Worm (Caenorhabditis elegans) whole organism, L4 larva: ENCODE results near the gene cyld-1.

Experiments used
- F10B5.3 ChIP-seq: sonication (generic microtip); optimal IDR thresholded peaks from 2 replicates; lab custom pipeline; 2016; ENCODE audit warnings: mild to moderate bottlenecking, missing genetic modification characterization, missing compliant biosample characterization
- F49E8.2 ChIP-seq: sonication (generic microtip); optimal IDR thresholded peaks from 2 replicates; lab custom pipeline; 2016; ENCODE audit warnings: missing compliant biosample characterization, mild to moderate bottlenecking, missing genetic modification characterization, borderline replicate concordance
- Y48G9A.11 ChIP-seq: fragments of 200-800 bp; sonication (Bioruptor generic); IDR thresholded peaks from 2 replicates; pipeline ENCODE4 v1.3.6; 2022; ENCODE audit warnings: missing genetic modification reagents, missing genetic modification characterization, missing compliant biosample characterization
- Y5F2A.4 ChIP-seq: fragments of 200-800 bp; sonication (Bioruptor generic); optimal IDR thresholded peaks from 2 replicates; lab custom pipeline; 2018; ENCODE audit warnings: mild to moderate bottlenecking, missing genetic modification characterization, missing compliant biosample characterization
- ZK337.2 ChIP-seq: fragments of 200-800 bp; sonication (Bioruptor generic); IDR thresholded peaks from 2 replicates; pipeline ENCODE4 v1.3.6; 2022; ENCODE audit warnings: missing genetic modification reagents, missing genetic modification characterization, missing compliant biosample characterization
- ZK546.5 ChIP-seq, 2 experiments: sonication (generic microtip); optimal IDR thresholded peaks; 2 replicates each; lab custom pipeline; 2017; ENCODE audit warnings: missing biosample characterization in 2 of 2, missing genetic modification characterization in 2 of 2
- aha-1 ChIP-seq: fragments of 150-350 bp; peaks from one replicate; lab custom pipeline; 2014; ENCODE audit warnings: missing biosample characterization, missing genetic modification characterization
- aly-2 ChIP-seq: sonication (generic microtip); optimal IDR thresholded peaks from 2 replicates; lab custom pipeline; 2018; ENCODE audit warnings: missing biosample characterization, missing genetic modification characterization
- arid-1 ChIP-seq: fragments of 200-800 bp; sonication (Bioruptor generic); conservative IDR thresholded peaks from 2 replicates; pipeline ENCODE4 v1.3.6; 2022; ENCODE audit warnings: missing genetic modification reagents, missing genetic modification characterization, missing compliant biosample characterization
- attf-4 ChIP-seq: sonication (generic microtip); optimal IDR thresholded peaks from 3 replicates; lab custom pipeline; 2017; ENCODE audit warnings: missing biosample characterization, missing genetic modification characterization
- ceh-28 ChIP-seq: fragments of 150-350 bp; optimal IDR thresholded peaks from 2 replicates; lab custom pipeline; 2014; ENCODE audit warnings: missing biosample characterization, missing genetic modification reagents, missing genetic modification characterization
- ceh-32 ChIP-seq: sonication (generic microtip); optimal IDR thresholded peaks from 2 replicates; lab custom pipeline; 2016; ENCODE audit warnings: mild to moderate bottlenecking, missing genetic modification characterization, missing compliant biosample characterization; ENCODE audit not compliant: poor library complexity
- ctbp-1 ChIP-seq: fragments of 200-800 bp; sonication (Bioruptor generic); IDR thresholded peaks from 2 replicates; pipeline ENCODE4 v1.3.6; 2022; ENCODE audit warnings: missing genetic modification reagents, missing genetic modification characterization, missing compliant biosample characterization
- daf-12 ChIP-seq: fragments of 150-350 bp; optimal IDR thresholded peaks from 2 replicates; lab custom pipeline; 2014; ENCODE audit warnings: missing biosample characterization, missing genetic modification reagents, missing genetic modification characterization
- daf-16 ChIP-seq, 3 experiments: sonication (generic microtip); optimal IDR thresholded peaks; 2 replicates each; lab custom pipeline; 2016 to 2017; ENCODE audit warnings: missing genetic modification characterization in 3 of 3, missing genetic modification reagents in 3 of 3, mild to moderate bottlenecking in 2 of 3, missing compliant biosample characterization in 2 of 3, missing biosample characterization in 1 of 3, moderate library complexity in 1 of 3
- duxl-1 ChIP-seq: sonication (generic microtip); optimal IDR thresholded peaks from 2 replicates; lab custom pipeline; 2016; ENCODE audit warnings: mild to moderate bottlenecking, missing genetic modification characterization, moderate library complexity, missing compliant biosample characterization; ENCODE audit not compliant: poor library complexity
- dve-1 ChIP-seq: sonication (generic microtip); optimal IDR thresholded peaks from 2 replicates; lab custom pipeline; 2017; ENCODE audit warnings: antibody characterized with exemption, mild to moderate bottlenecking, missing genetic modification characterization, missing compliant biosample characterization; ENCODE audit not compliant: insufficient read depth
- egl-43 ChIP-seq: fragments of 200-800 bp; sonication (Bioruptor generic); IDR thresholded peaks from 2 replicates; pipeline ENCODE4 v1.3.6; 2022; ENCODE audit warnings: missing genetic modification reagents, missing genetic modification characterization, missing compliant biosample characterization
- fos-1 ChIP-seq: fragments of 150-350 bp; optimal IDR thresholded peaks from 2 replicates; lab custom pipeline; 2014; ENCODE audit warnings: missing biosample characterization, missing genetic modification characterization
- gei-8 ChIP-seq: fragments of 200-800 bp; sonication (Bioruptor generic); optimal IDR thresholded peaks from 2 replicates; lab custom pipeline; 2018; ENCODE audit warnings: mild to moderate bottlenecking, missing genetic modification characterization, missing compliant biosample characterization
- hif-1 ChIP-seq, 2 experiments: sonication (generic microtip); optimal IDR thresholded peaks; 2 replicates each; lab custom pipeline; 2016 to 2017; ENCODE audit warnings: missing compliant biosample characterization in 2 of 2, missing genetic modification characterization in 2 of 2, missing genetic modification reagents in 2 of 2, missing genotype in 2 of 2, mild to moderate bottlenecking in 1 of 2
- hlh-11 ChIP-seq: fragments of 200-800 bp; sonication (Bioruptor generic); optimal IDR thresholded peaks from 2 replicates; lab custom pipeline; 2018; ENCODE audit warnings: mild to moderate bottlenecking, missing genetic modification characterization, missing compliant biosample characterization
- hlh-30 ChIP-seq: sonication (generic microtip); optimal IDR thresholded peaks from 2 replicates; lab custom pipeline; 2017; ENCODE audit warnings: antibody characterized with exemption, mild to moderate bottlenecking, missing genetic modification characterization, missing compliant biosample characterization; ENCODE audit not compliant: insufficient read depth
- lin-13 ChIP-seq: fragments of 150-350 bp; optimal IDR thresholded peaks from 2 replicates; lab custom pipeline; 2014; ENCODE audit warnings: missing biosample characterization, missing genetic modification reagents, missing genetic modification characterization
- lin-29 ChIP-seq: fragments of 200-800 bp; sonication (Bioruptor generic); IDR thresholded peaks from 2 replicates; pipeline ENCODE4 v1.3.6; 2022; ENCODE audit warnings: missing genetic modification reagents, missing genetic modification characterization, missing compliant biosample characterization
- lir-3 ChIP-seq: sonication (generic microtip); optimal IDR thresholded peaks from 2 replicates; lab custom pipeline; 2016; ENCODE audit warnings: mild to moderate bottlenecking, missing genetic modification characterization, missing compliant biosample characterization
- madf-9 ChIP-seq: fragments of 200-800 bp; sonication (Bioruptor generic); conservative IDR thresholded peaks from 2 replicates; pipeline ENCODE4 v1.3.6; 2022; ENCODE audit warnings: missing genetic modification reagents, missing genetic modification characterization, missing compliant biosample characterization
- mdt-29 ChIP-seq: fragments of 200-800 bp; sonication (Bioruptor generic); IDR thresholded peaks from 2 replicates; pipeline ENCODE4 v1.3.6; 2022; ENCODE audit warnings: missing genetic modification reagents, missing genetic modification characterization, missing compliant biosample characterization
- nhr-102 ChIP-seq: sonication (generic microtip); optimal IDR thresholded peaks from 2 replicates; lab custom pipeline; 2016; ENCODE audit warnings: mild to moderate bottlenecking, missing genetic modification characterization, moderate library complexity, missing compliant biosample characterization
- pqm-1 ChIP-seq: sonication (generic microtip); optimal IDR thresholded peaks from 2 replicates; lab custom pipeline; 2017; ENCODE audit warnings: missing biosample characterization, missing genetic modification characterization
- rbr-2 ChIP-seq: sonication (generic microtip); optimal IDR thresholded peaks from 2 replicates; lab custom pipeline; 2016; ENCODE audit warnings: missing genotype, missing genetic modification characterization, missing compliant biosample characterization
- skn-1 ChIP-seq: fragments of 150-350 bp; optimal IDR thresholded peaks from 2 replicates; lab custom pipeline; 2014; ENCODE audit warnings: missing biosample characterization, missing genetic modification characterization
- snpc-1.2 ChIP-seq: fragments of 200-800 bp; sonication (Bioruptor generic); IDR thresholded peaks from 2 replicates; pipeline ENCODE4 v1.3.6; 2022; ENCODE audit warnings: missing genetic modification reagents, missing genetic modification characterization, missing compliant biosample characterization
- spr-1 ChIP-seq: sonication (generic microtip); optimal IDR thresholded peaks from 2 replicates; lab custom pipeline; 2016; ENCODE audit warnings: mild to moderate bottlenecking, missing genetic modification characterization, missing compliant biosample characterization
- tra-1 ChIP-seq: fragments of 200-800 bp; sonication (Bioruptor generic); IDR thresholded peaks from 2 replicates; pipeline ENCODE4 v1.3.6; 2022; ENCODE audit warnings: missing genetic modification reagents, missing genetic modification characterization, missing compliant biosample characterization
- unc-130 ChIP-seq: sonication (generic microtip); optimal IDR thresholded peaks from 2 replicates; lab custom pipeline; 2016; ENCODE audit warnings: missing genetic modification reagents, missing genetic modification characterization, missing compliant biosample characterization
- unc-39 ChIP-seq: sonication (generic microtip); optimal IDR thresholded peaks from 2 replicates; lab custom pipeline; 2017; ENCODE audit warnings: missing biosample characterization, missing genetic modification characterization
- zag-1 ChIP-seq: fragments of 150-350 bp; optimal IDR thresholded peaks from 2 replicates; lab custom pipeline; 2014; ENCODE audit warnings: missing biosample characterization, missing genetic modification characterization
- zip-11 ChIP-seq: fragments of 200-800 bp; sonication (Bioruptor generic); IDR thresholded peaks from 2 replicates; pipeline ENCODE4 v1.3.6; 2022; ENCODE audit warnings: missing genetic modification characterization, missing compliant biosample characterization
- zip-2 ChIP-seq: fragments of 150-350 bp; optimal IDR thresholded peaks from 2 replicates; lab custom pipeline; 2014; ENCODE audit warnings: missing biosample characterization, missing genetic modification characterization
- ztf-7 ChIP-seq: fragments of 150-350 bp; optimal IDR thresholded peaks from 2 replicates; lab custom pipeline; 2014; ENCODE audit warnings: missing biosample characterization, missing genetic modification characterization

Gene cyld-1

ce11 chrIII:9878828-9879227, 31.6 kb downstream of the cyld-1 start, which contains the start of gene ZK757.2:
ZK757.2 (minus strand) TSS chrIII:9878928.
- TF ChIP-seq ZK337.2: no peak
- TF ChIP-seq daf-12: no peak
- TF ChIP-seq hlh-11 (tag; lab: Kevin White, UChicago): no peak
- no peak for TF ChIP-seq aly-2 (tag; lab: Kevin White, UChicago)
- no peak for TF ChIP-seq pqm-1 (tag; lab: Kevin White, UChicago)
- TF ChIP-seq mdt-29 (GFP tag; lab: Robert Waterston, UW): no peak
- no peak for TF ChIP-seq lin-29 (GFP tag; lab: Robert Waterston, UW)
- no peak for TF ChIP-seq Y48G9A.11
- TF ChIP-seq zag-1 (tag; lab: Kevin White, UChicago): no peak
- TF ChIP-seq hif-1 (tag; optimal IDR thresholded peaks at IDR 0.05; lab: Kevin White, UChicago): no peak
- no peak for TF ChIP-seq lin-13 (GFP tag; lab: Kevin White, UChicago)
- TF ChIP-seq madf-9: no peak
- TF ChIP-seq egl-43 (GFP tag; lab: Robert Waterston, UW): no peak
- no peak for TF ChIP-seq F10B5.3
- TF ChIP-seq attf-4 (tag; lab: Kevin White, UChicago): no peak

DNA sequence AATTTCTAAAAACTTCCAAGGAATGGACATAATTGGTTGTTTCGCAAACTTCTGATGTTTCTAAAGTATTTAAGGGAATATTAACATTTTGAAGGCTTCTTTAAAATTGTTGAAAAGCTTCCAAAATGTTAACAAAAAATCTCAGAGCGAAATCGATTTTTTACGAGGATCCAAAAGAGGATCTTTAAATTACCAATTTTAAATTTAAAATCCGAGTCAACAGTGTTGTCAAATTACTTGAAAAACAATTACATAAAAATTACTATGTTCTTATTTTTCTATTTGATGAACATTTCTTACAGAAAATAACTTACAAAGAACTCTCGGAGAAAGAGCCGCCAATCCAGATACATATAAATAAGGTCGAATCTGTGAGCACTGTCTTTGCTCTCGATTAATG, 33.5 kb downstream of the cyld-1 start, which contains the start of gene ZK757.10:
ZK757.10 (plus strand) TSS at position 301 of the 400 bp plus-strand sequence.
- TF ChIP-seq nhr-102 (tag; lab: Kevin White, UChicago): no peak
- TF ChIP-seq, all 104 proteins: peak for 0

- TF ChIP-seq rbr-2 (tag; lab: Kevin White, UChicago) (no peak), zip-2 (no peak), tra-1 (GFP tag; lab: Robert Waterston, UW) (no peak), ctbp-1 (GFP tag; lab: Robert Waterston, UW) (no peak), unc-130 (no peak), mdt-29 (GFP tag; lab: Robert Waterston, UW) (no peak), ztf-7 (no peak), daf-16 (GFP tag; optimal IDR thresholded peaks at IDR 0.05; lab: Kevin White, UChicago) (no peak), daf-16 (tag; optimal IDR thresholded peaks at IDR 0.05; lab: Kevin White, UChicago) (no peak), dve-1 (no peak), zip-11 (GFP tag; lab: Robert Waterston, UW) (no peak), skn-1 (tag; lab: Kevin White, UChicago) (no peak), arid-1 (GFP tag; lab: Robert Waterston, UW) (no peak), ceh-28 (tag; lab: Kevin White, UChicago) (no peak), F49E8.2 (tag; lab: Kevin White, UChicago) (no peak), gei-8 (GFP tag; lab: Kevin White, UChicago) (no peak), Y5F2A.4 (no peak), ZK546.5 (tag; optimal IDR thresholded peaks at IDR 0.05; lab: Kevin White, UChicago) (no peak), unc-39 (tag; lab: Kevin White, UChicago) (no peak), Y48G9A.11 (no peak), fos-1 (tag; lab: Kevin White, UChicago) (no peak)
Observed at ce11 chrIII:9874515-9874914, 35.9 kb downstream of the cyld-1 start.

ce11 chrIII:9871032-9871431, 39.4 kb downstream of the cyld-1 start, which contains the start of gene ZK757.1:
ZK757.1 (minus strand) TSS chrIII:9871132.
- TF ChIP-seq duxl-1 (tag; lab: Kevin White, UChicago) (no peak), aha-1 (tag; lab: Kevin White, UChicago) (no peak), tra-1 (GFP tag; lab: Robert Waterston, UW) (no peak), ceh-32 (tag; lab: Kevin White, UChicago) (no peak), hlh-30 (tag; lab: Kevin White, UChicago) (no peak), spr-1 (tag; lab: Kevin White, UChicago) (no peak), lin-13 (GFP tag; lab: Kevin White, UChicago) (no peak), lir-3 (no peak), snpc-1.2 (GFP tag; lab: Robert Waterston, UW) (no peak)
